Fruit fly (Drosophila melanogaster): ENCODE results near the gene Mettl3.

- TF ChIP-seq Mnt (GFP tag; optimal IDR thresholded peaks at IDR 0.05): no peak
- TF ChIP-seq CG5204 (GFP tag; optimal IDR thresholded peaks at IDR 0.05): no peak
- TF ChIP-seq Hr96 (GFP tag; optimal IDR thresholded peaks at IDR 0.05): no peak
- no peak for TF ChIP-seq CG11617 (GFP tag; optimal IDR thresholded peaks at IDR 0.05)
- no peak for TF ChIP-seq bab1 (GFP tag; optimal IDR thresholded peaks at IDR 0.05)
- no peak for TF ChIP-seq cnc (optimal IDR thresholded peaks at IDR 0.05)
- TF ChIP-seq CG33017 (tag; optimal IDR thresholded peaks at IDR 0.05): no peak
- TF ChIP-seq kay (GFP tag; ENCODE audit: borderline replicate concordance): no peak
- TF ChIP-seq cic (GFP tag; optimal IDR thresholded peaks at IDR 0.05): no peak
Observed at dm6 chr3R:24015449-24015848, 16.5 kb upstream of the Mettl3 start.
